Worm (Caenorhabditis elegans) whole organism, L2 larva: ENCODE data around the gene D2024.18.

ENCODE experiments used
- C34F6.9 ChIP-seq: fragments of 150-350 bp; optimal IDR thresholded peaks from 2 replicates; lab custom pipeline; 2014; ENCODE audit warnings: missing biosample characterization, missing genetic modification characterization
- Y55F3AM.14 ChIP-seq: fragments of 200-800 bp; sonication (Bioruptor generic); optimal IDR thresholded peaks from 2 replicates; lab custom pipeline; 2018; ENCODE audit warnings: mild to moderate bottlenecking, missing genetic modification characterization, missing compliant biosample characterization
- ZK546.5 ChIP-seq: sonication (generic microtip); optimal IDR thresholded peaks from 2 replicates; lab custom pipeline; 2017; ENCODE audit warnings: missing biosample characterization, missing genetic modification characterization
- alr-1 ChIP-seq: fragments of 150-350 bp; optimal IDR thresholded peaks from 2 replicates; lab custom pipeline; 2014; ENCODE audit warnings: missing biosample characterization, missing genetic modification characterization
- aly-2 ChIP-seq: fragments of 150-350 bp; optimal IDR thresholded peaks from 2 replicates; lab custom pipeline; 2014; ENCODE audit warnings: missing biosample characterization, missing genetic modification characterization
- ceh-16 ChIP-seq: fragments of 150-350 bp; optimal IDR thresholded peaks from 2 replicates; lab custom pipeline; 2014; ENCODE audit warnings: missing biosample characterization, missing genetic modification characterization
- ceh-82 ChIP-seq: fragments of 150-350 bp; optimal IDR thresholded peaks from 2 replicates; lab custom pipeline; 2014; ENCODE audit warnings: missing biosample characterization, missing genetic modification characterization
- crh-2 ChIP-seq: sonication (generic microtip); optimal IDR thresholded peaks from 2 replicates; lab custom pipeline; 2017; ENCODE audit warnings: missing biosample characterization, missing genetic modification characterization
- dmd-4 ChIP-seq: sonication (generic microtip); optimal IDR thresholded peaks from 2 replicates; lab custom pipeline; 2017; ENCODE audit warnings: missing biosample characterization, missing genetic modification characterization
- egl-27 ChIP-seq: sonication (generic microtip); optimal IDR thresholded peaks from 3 replicates; lab custom pipeline; 2017; ENCODE audit warnings: missing biosample characterization, missing genetic modification reagents, missing genetic modification characterization
- elt-3 ChIP-seq: sonication (generic microtip); optimal IDR thresholded peaks from 2 replicates; lab custom pipeline; 2017; ENCODE audit warnings: missing biosample characterization, missing genetic modification characterization
- fos-1 ChIP-seq: fragments of 150-350 bp; optimal IDR thresholded peaks from 2 replicates; lab custom pipeline; 2014; ENCODE audit warnings: missing biosample characterization, missing genetic modification characterization
- gmeb-1 ChIP-seq: fragments of 150-350 bp; optimal IDR thresholded peaks from 2 replicates; lab custom pipeline; 2014; ENCODE audit warnings: missing biosample characterization, missing genetic modification characterization
- lin-11 ChIP-seq: fragments of 150-350 bp; sonication (generic microtip); optimal IDR thresholded peaks from 2 replicates; lab custom pipeline; 2014; ENCODE audit warnings: missing biosample characterization, missing genetic modification characterization, inconsistent platforms, mixed read lengths
- lin-13 ChIP-seq: fragments of 150-350 bp; optimal IDR thresholded peaks from 2 replicates; lab custom pipeline; 2014; ENCODE audit warnings: missing biosample characterization, missing genetic modification reagents, missing genetic modification characterization
- lin-39 ChIP-seq: fragments of 150-350 bp; optimal IDR thresholded peaks from 2 replicates; lab custom pipeline; 2014; ENCODE audit warnings: missing biosample characterization, missing genetic modification reagents, missing genetic modification characterization
- lsy-2 ChIP-seq, 2 experiments: fragments of 150-350 bp in 1 of 2; sonication (generic microtip) in 1 of 2; optimal IDR thresholded peaks; 2 replicates each; lab custom pipeline; 2014 to 2017; ENCODE audit warnings: missing biosample characterization in 2 of 2, missing genetic modification characterization in 2 of 2
- mab-5 ChIP-seq: fragments of 150-350 bp; optimal IDR thresholded peaks from 2 replicates; lab custom pipeline; 2014; ENCODE audit warnings: missing biosample characterization, missing genetic modification characterization
- mbf-1 ChIP-seq: sonication (generic microtip); optimal IDR thresholded peaks from 2 replicates; lab custom pipeline; 2017; ENCODE audit warnings: missing biosample characterization, missing genetic modification characterization
- nhr-10 ChIP-seq: sonication (generic microtip); optimal IDR thresholded peaks from 2 replicates; lab custom pipeline; 2017; ENCODE audit warnings: missing biosample characterization, missing genetic modification characterization
- nhr-129 ChIP-seq: fragments of 150-350 bp; optimal IDR thresholded peaks from 2 replicates; lab custom pipeline; 2014; ENCODE audit warnings: missing biosample characterization, missing genetic modification characterization
- nhr-21 ChIP-seq: fragments of 150-350 bp; optimal IDR thresholded peaks from 2 replicates; lab custom pipeline; 2014; ENCODE audit warnings: missing biosample characterization, missing genetic modification characterization
- nhr-23 ChIP-seq: fragments of 150-350 bp; optimal IDR thresholded peaks from 2 replicates; lab custom pipeline; 2014; ENCODE audit warnings: missing biosample characterization, missing genetic modification reagents, missing genetic modification characterization
- nhr-237 ChIP-seq: fragments of 150-350 bp; optimal IDR thresholded peaks from 2 replicates; lab custom pipeline; 2014; ENCODE audit warnings: missing biosample characterization, missing genetic modification characterization
- nhr-6 ChIP-seq: fragments of 150-350 bp; optimal IDR thresholded peaks from 2 replicates; lab custom pipeline; 2014; ENCODE audit warnings: missing biosample characterization, missing genetic modification characterization
- nhr-77 ChIP-seq: fragments of 150-350 bp; optimal IDR thresholded peaks from 2 replicates; lab custom pipeline; 2014; ENCODE audit warnings: missing biosample characterization, missing genetic modification characterization
- peb-1 ChIP-seq: fragments of 150-350 bp; optimal IDR thresholded peaks from 2 replicates; lab custom pipeline; 2014; ENCODE audit warnings: missing biosample characterization, missing genetic modification characterization
- sem-4 ChIP-seq: fragments of 150-350 bp; optimal IDR thresholded peaks from 2 replicates; lab custom pipeline; 2014; ENCODE audit warnings: missing biosample characterization, missing genetic modification reagents, missing genetic modification characterization
- skn-1 ChIP-seq: sonication (generic microtip); optimal IDR thresholded peaks from 2 replicates; lab custom pipeline; 2017; ENCODE audit warnings: missing biosample characterization, missing genetic modification characterization
- sma-3 ChIP-seq: sonication (generic microtip); optimal IDR thresholded peaks from 2 replicates; lab custom pipeline; 2016; ENCODE audit warnings: missing genetic modification reagents, missing genetic modification characterization, missing compliant biosample characterization
- snpc-4 ChIP-seq: fragments of 150-350 bp; optimal IDR thresholded peaks from 2 replicates; lab custom pipeline; 2014; ENCODE audit warnings: missing biosample characterization, missing genetic modification characterization
- unc-39 ChIP-seq: fragments of 150-350 bp; optimal IDR thresholded peaks from 2 replicates; lab custom pipeline; 2014; ENCODE audit warnings: missing biosample characterization, missing genetic modification characterization
- unc-55 ChIP-seq: fragments of 150-350 bp; sonication (generic microtip); optimal IDR thresholded peaks from 3 replicates; lab custom pipeline; 2014; ENCODE audit warnings: missing biosample characterization, missing genetic modification reagents, missing genetic modification characterization
- unc-62 ChIP-seq: fragments of 150-350 bp; optimal IDR thresholded peaks from 2 replicates; lab custom pipeline; 2014; ENCODE audit warnings: missing biosample characterization, missing genetic modification reagents, missing genetic modification characterization
- zag-1 ChIP-seq: fragments of 150-350 bp; optimal IDR thresholded peaks from 2 replicates; lab custom pipeline; 2014; ENCODE audit warnings: missing biosample characterization, missing genetic modification characterization
- ztf-1 ChIP-seq: fragments of 200-800 bp; sonication (Bioruptor generic); conservative IDR thresholded peaks from 2 replicates; pipeline ENCODE4 v1.3.6; 2022; ENCODE audit warnings: missing genetic modification characterization, missing compliant biosample characterization
- ztf-11 ChIP-seq: sonication (generic microtip); optimal IDR thresholded peaks from 2 replicates; lab custom pipeline; 2017; ENCODE audit warnings: missing biosample characterization, missing genetic modification characterization

D2024.18 gene

DNA sequence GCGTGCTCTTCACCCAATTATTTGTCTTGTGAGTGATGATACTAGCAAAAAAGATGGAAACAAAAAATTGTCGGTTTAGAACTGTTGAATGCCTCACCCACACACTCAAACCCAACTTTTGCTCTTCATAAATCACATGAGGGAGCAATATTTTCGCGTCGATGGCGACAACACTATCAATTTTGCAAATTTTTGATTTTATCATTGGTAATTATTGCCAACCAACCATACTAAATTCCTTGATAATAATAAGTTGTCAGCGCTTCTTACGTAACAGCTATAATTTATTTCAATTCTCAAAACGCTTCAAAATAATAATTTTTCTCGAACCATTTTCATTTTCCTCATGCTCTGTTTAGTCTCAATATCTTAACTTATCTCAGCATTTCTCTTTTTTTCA lies 37.5 kb upstream of the D2024.18 start:
- TF ChIP-seq mbf-1, result no peak
- TF ChIP-seq fos-1, result peak; percentile 44
- TF ChIP-seq nhr-129, result no peak

- no peak for TF ChIP-seq aly-2 (tag; lab: Kevin White, UChicago)
- TF ChIP-seq elt-3 (tag; lab: Kevin White, UChicago), result no peak
- no peak for TF ChIP-seq crh-2 (tag; lab: Kevin White, UChicago)
- no peak for TF ChIP-seq alr-1 (tag; lab: Kevin White, UChicago)
- no peak for TF ChIP-seq nhr-6
- no peak for TF ChIP-seq zag-1
- TF ChIP-seq C34F6.9 (tag; lab: Kevin White, UChicago), result no peak
- TF ChIP-seq nhr-129, result no peak
- no peak for TF ChIP-seq mbf-1
- TF ChIP-seq sem-4 (tag; lab: Kevin White, UChicago), result no peak
- TF ChIP-seq ztf-11 (tag; lab: Kevin White, UChicago), result no peak
- no peak for TF ChIP-seq ztf-1 (GFP tag; lab: Robert Waterston, UW)
- no peak for TF ChIP-seq unc-39 (tag; lab: Kevin White, UChicago)
- no peak for TF ChIP-seq nhr-23
- TF ChIP-seq nhr-21, result no peak
- TF ChIP-seq ZK546.5 (tag; lab: Kevin White, UChicago), result no peak
Observed at ce11 chrIV:7216210-7216609, 34.0 kb upstream of the D2024.18 start.

- no peak for TF ChIP-seq ceh-16
- no peak for TF ChIP-seq gmeb-1 (tag; lab: Kevin White, UChicago)
- TF ChIP-seq nhr-77 (tag; lab: Kevin White, UChicago), result no peak
- TF ChIP-seq crh-2 (tag; lab: Kevin White, UChicago), result no peak
- TF ChIP-seq dmd-4 (tag; lab: Kevin White, UChicago), result no peak
- no peak for TF ChIP-seq elt-3 (tag; lab: Kevin White, UChicago)
- TF ChIP-seq nhr-237 (tag; lab: Kevin White, UChicago), result no peak
- TF ChIP-seq nhr-10, result no peak
- no peak for TF ChIP-seq snpc-4 (tag; lab: Kevin White, UChicago)
- no peak for TF ChIP-seq lin-39 (tag; lab: Kevin White, UChicago)
- TF ChIP-seq, all 48 proteins: peak for 0
Observed at ce11 chrIV:7219398-7220087, 30.7 kb upstream of the D2024.18 start, which contains the start of the genes glb-23 and R13A1.1. TSS of gene glb-23 (minus strand) at chrIV:7219498. TSS of gene R13A1.1 (plus strand) at chrIV:7220037.

DNA sequence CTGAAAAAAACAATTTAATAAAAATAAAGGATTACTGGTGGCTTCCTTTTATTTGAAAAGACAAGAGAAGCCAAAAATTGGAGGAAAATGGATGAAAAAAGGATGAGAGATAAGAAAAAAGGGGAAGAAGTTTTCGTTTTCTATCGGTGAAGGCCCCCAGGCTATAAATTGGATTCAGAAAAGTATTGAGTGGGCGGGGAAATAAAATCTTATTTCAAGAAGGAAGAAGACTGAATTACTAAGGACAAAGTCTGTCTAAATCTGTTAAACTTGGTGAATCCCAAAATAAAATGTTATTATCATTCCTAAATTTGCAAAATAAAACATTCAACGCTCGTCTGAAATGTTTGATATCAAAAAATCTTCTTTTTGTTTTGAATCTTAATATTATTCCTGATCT lies 28.2 kb upstream of the D2024.18 start:
- TF ChIP-seq ceh-16 (no peak), gmeb-1 (tag; lab: Kevin White, UChicago) (no peak), lin-13 (GFP tag; lab: Kevin White, UChicago) (no peak), nhr-129 (no peak), lin-11 (no peak), nhr-6 (no peak)
- TF ChIP-seq, all 48 proteins: peak for 0

ce11 chrIV:7227072-7227471 lies 23.2 kb upstream of the D2024.18 start, which contains the start of gene R13A1.10:
TSS of gene R13A1.10 (minus strand) at chrIV:7227172.
- TF ChIP-seq nhr-129, result no peak
- no peak for TF ChIP-seq sma-3 (GFP tag; lab: Kevin White, UChicago)

ce11 chrIV:7228208-7228607 lies 22.1 kb upstream of the D2024.18 start, which contains the start of gene D2024.5:
TSS of gene D2024.5 (minus strand) at chrIV:7228308.
- no peak for TF ChIP-seq egl-27 (tag; lab: Kevin White, UChicago)
- TF ChIP-seq fos-1, result no peak
- no peak for TF ChIP-seq skn-1
- TF ChIP-seq ceh-82, result no peak
- no peak for TF ChIP-seq peb-1 (tag; lab: Kevin White, UChicago)
- no peak for TF ChIP-seq lin-11
- no peak for TF ChIP-seq Y55F3AM.14 (GFP tag; lab: Kevin White, UChicago)
- TF ChIP-seq aly-2 (tag; lab: Kevin White, UChicago), result no peak
- TF ChIP-seq nhr-10, result no peak
- TF ChIP-seq nhr-77 (tag; lab: Kevin White, UChicago), result no peak
- TF ChIP-seq lsy-2 (tag; optimal IDR thresholded peaks at IDR 0.05; lab: Kevin White, UChicago), result no peak
- TF ChIP-seq lin-39 (tag; lab: Kevin White, UChicago), result no peak
- TF ChIP-seq mab-5 (tag; lab: Kevin White, UChicago), result no peak
- no peak for TF ChIP-seq unc-55
- TF ChIP-seq unc-62 (GFP tag; lab: Kevin White, UChicago), result no peak
- no peak for TF ChIP-seq ztf-11 (tag; lab: Kevin White, UChicago)
- no peak for TF ChIP-seq nhr-129
- TF ChIP-seq nhr-237 (tag; lab: Kevin White, UChicago), result no peak
- no peak for TF ChIP-seq unc-39 (tag; lab: Kevin White, UChicago)
